Fruit fly (Drosophila melanogaster) whole organism: ENCODE measurements around the gene CG10958.

Experiments
- CG8478 ChIP-seq: fragments of >200 bp; optimal IDR thresholded peaks from 2 replicates; lab custom pipeline; 2018; ENCODE audit warnings: inconsistent platforms
- Dll ChIP-seq: fragments of >200 bp; optimal IDR thresholded peaks from 2 replicates; lab custom pipeline; 2017
- EcR ChIP-seq, 2 experiments: fragments of >200 bp; optimal IDR thresholded peaks; 2 replicates each; lab custom pipeline; 2017; ENCODE audit warnings: missing biosample characterization in 2 of 2, missing genetic modification characterization in 2 of 2, missing genetic modification reagents in 2 of 2
- pan ChIP-seq: fragments of >200 bp; optimal IDR thresholded peaks from 2 replicates; lab custom pipeline; 2017
- psq ChIP-seq: fragments of >200 bp; optimal IDR thresholded peaks from 2 replicates; lab custom pipeline; 2017
- usp ChIP-seq: fragments of >200 bp; optimal IDR thresholded peaks from 2 replicates; lab custom pipeline; 2017; ENCODE audit warnings: missing biosample characterization, missing genetic modification characterization, mixed read lengths

Gene CG10958

dm6 chrX:8106281-8107050 is 25.6 kb upstream of the CG10958 start:
- TF ChIP-seq CG8478 (lab: Kevin White, UChicago) (no peak), pan (lab: Kevin White, UChicago) (no peak), Dll (lab: Kevin White, UChicago) (no peak), psq (no peak), usp (no peak)

DNA sequence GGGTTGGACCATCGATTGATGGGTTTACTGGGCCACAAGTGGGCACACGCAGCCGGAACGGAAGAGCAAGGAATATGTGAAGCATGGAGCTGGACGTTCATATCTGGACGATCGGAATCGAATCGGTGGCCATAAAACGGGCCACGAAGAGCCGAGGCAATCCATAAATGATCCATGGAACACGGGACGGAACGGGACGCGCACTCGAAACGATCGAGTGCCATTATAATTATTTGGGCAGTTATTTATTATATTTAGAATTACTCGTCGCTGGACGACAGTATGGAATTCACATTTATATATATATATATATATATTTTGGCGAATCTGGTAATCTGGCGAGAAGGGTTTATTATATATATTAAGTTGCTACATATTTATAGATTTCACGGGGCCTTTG is 24.1 kb upstream of the CG10958 start:
- TF ChIP-seq pan (lab: Kevin White, UChicago) (no peak), EcR (GFP tag; optimal IDR thresholded peaks at IDR 0.05; lab: Kevin White, UChicago) (no peak), psq (no peak), CG8478 (lab: Kevin White, UChicago) (no peak), Dll (lab: Kevin White, UChicago) (no peak), usp (no peak)

DNA sequence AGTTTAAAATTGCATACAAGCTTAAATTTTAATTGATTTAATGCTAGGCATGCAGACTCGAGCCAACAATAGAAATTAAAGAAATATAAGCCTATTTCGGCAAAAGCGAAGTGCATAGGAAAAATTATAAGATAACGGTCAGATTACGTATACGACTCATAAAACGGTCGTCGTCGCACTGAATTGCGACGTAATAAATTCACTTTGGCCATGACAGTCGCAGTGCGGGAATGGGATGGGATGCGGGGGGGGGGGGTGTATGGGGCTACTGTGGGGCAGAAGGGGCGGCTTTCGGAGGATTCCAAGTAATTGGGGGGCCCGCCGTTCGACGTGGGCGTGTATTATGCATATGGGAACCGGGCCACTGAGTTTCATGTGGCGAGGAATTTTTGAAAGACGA is 21.1 kb upstream of the CG10958 start:
- TF ChIP-seq pan (lab: Kevin White, UChicago), result no peak
- TF ChIP-seq CG8478 (lab: Kevin White, UChicago), result no peak
- no peak for TF ChIP-seq usp
- no peak for TF ChIP-seq psq
- no peak for TF ChIP-seq Dll (lab: Kevin White, UChicago)
- no peak for TF ChIP-seq EcR (GFP tag; optimal IDR thresholded peaks at IDR 0.05; lab: Kevin White, UChicago)

DNA sequence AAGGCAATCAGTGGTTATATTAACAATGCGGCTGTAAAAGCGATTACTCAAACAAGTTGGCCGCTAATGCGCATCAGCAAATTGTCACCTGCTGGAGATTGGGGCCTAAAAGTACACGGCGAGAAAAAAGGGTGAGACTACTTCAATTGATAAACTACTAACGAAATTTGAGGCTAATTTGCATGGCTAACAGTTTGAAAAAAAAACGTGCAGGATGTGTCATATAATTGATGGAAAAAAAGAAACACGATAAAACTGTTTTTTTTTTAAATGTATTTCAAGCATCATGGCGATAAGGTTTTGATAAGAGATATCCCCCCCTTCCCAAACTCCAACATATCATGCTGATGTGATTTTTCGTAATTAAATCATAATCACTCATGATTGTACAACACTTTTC is 19.4 kb upstream of the CG10958 start:
- TF ChIP-seq psq, result no peak
- no peak for TF ChIP-seq pan (lab: Kevin White, UChicago)

- TF ChIP-seq CG8478 (lab: Kevin White, UChicago) (no peak), pan (lab: Kevin White, UChicago) (no peak), usp (no peak)
These were observed 18.5 kb upstream of the CG10958 start for dm6 chrX:8113386-8114279.

DNA sequence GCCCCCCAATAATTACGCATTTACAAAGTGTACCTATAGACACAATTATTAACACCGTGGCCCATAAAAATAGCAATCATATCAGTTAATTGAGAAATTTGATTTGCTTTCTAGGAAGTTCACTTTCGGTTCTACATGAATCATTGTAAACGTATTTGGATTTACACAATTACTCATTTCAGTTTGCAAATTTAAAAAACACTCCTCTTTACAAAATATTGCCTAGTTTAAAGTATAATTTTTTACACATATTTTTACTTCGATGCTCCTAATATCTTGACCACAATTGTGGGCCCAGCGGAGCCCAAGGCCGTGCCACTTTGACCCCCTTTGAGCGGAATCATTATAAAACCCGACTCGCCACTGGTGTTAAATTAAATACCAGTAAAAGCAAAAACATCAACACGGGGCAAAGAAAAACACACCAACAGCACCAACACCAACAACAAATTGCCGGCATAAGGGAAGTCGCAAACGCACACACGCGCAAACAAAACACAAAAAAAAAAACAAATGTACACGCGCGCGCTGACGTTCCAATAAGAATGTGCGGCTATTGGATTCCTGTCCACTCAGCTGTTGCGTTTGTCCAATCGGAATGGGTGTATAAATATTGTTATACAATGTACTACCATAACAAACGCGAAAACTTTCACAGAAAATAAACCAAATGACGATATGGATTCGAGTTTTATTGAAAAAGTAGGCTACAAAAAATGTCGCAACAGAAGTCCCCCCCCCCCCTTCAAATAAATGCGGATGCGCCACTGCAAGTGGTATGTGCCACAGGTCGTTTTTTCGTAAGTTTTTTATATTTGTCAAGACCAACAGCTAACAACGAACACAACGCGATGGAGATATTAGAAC is 17.4 kb upstream of the CG10958 start:
- no peak for TF ChIP-seq Dll (lab: Kevin White, UChicago)
- no peak for TF ChIP-seq CG8478 (lab: Kevin White, UChicago)
- TF ChIP-seq psq, result no peak
- no peak for TF ChIP-seq EcR (GFP tag; optimal IDR thresholded peaks at IDR 0.05; lab: Kevin White, UChicago)
- TF ChIP-seq pan (lab: Kevin White, UChicago), result no peak
- TF ChIP-seq usp, result no peak

dm6 chrX:8115343-8115676 is 16.8 kb upstream of the CG10958 start:
- TF ChIP-seq psq (no peak), usp (no peak), CG8478 (lab: Kevin White, UChicago) (no peak), pan (lab: Kevin White, UChicago) (no peak), Dll (lab: Kevin White, UChicago) (no peak), EcR (GFP tag; optimal IDR thresholded peaks at IDR 0.05; lab: Kevin White, UChicago) (no peak)

- TF ChIP-seq CG8478 (lab: Kevin White, UChicago) (no peak), usp (no peak), EcR (GFP tag; optimal IDR thresholded peaks at IDR 0.05; lab: Kevin White, UChicago) (no peak), Dll (lab: Kevin White, UChicago) (no peak), pan (lab: Kevin White, UChicago) (no peak), psq (no peak)
These were observed 16.3 kb upstream of the CG10958 start, which contains the start of gene Gclc for dm6 chrX:8115717-8116311. Gene Gclc, minus strand, starts transcription at chrX:8116147.

DNA sequence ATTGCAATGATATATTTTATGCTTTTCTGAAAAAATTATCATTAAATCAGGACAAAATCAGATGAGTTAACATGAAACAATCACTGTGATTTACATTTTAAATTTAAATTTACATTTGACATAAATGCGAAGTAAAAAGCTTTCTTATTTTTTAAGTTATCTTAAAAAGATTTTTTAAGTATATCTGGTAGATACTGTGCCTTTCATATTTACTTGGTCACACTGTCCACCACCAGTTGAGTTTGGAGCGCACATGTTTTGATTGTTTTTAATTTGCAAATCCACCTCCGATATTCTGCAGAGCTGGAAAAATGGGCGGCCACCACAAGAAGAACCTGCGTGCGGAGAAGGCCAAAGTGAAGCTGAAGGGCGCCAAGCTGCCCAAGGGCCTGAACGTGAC is 15.3 kb upstream of the CG10958 start, which contains the start of gene CG1575:
Gene CG1575, plus strand, starts transcription at position 200 of the 400 bp plus-strand sequence.
- TF ChIP-seq pan (lab: Kevin White, UChicago), result no peak
- TF ChIP-seq Dll (lab: Kevin White, UChicago), result no peak
- TF ChIP-seq EcR (GFP tag; optimal IDR thresholded peaks at IDR 0.05; lab: Kevin White, UChicago), result no peak

DNA sequence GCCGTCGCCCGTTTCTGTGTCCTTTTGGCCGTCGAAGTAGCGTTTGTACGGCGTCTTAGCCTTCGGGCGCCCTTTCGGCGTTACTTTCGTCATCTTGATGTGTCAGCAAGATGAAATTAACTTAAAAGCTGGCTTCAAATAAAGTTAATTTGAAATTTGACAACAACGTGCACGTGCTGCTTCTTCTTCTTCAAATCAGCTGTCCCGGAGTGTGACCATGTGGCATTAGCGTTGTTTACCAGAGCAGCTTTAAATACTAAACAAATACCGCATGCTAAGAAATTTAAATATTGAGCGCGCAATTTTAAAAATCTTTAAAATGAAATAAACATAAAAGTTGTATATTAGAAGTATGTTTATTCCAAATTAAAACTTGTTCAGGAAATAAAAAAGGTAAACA is 11.1 kb upstream of the CG10958 start, which contains the start of gene CG2260:
Gene CG2260, minus strand, starts transcription at position 209 of the 400 bp plus-strand sequence.
- TF ChIP-seq psq (no peak), CG8478 (lab: Kevin White, UChicago) (no peak), pan (lab: Kevin White, UChicago) (no peak), Dll (lab: Kevin White, UChicago) (no peak), usp (no peak), EcR (GFP tag; optimal IDR thresholded peaks at IDR 0.05; lab: Kevin White, UChicago) (no peak)

dm6 chrX:8122834-8123233 is 9.3 kb upstream of the CG10958 start:
- TF ChIP-seq usp (no peak), psq (no peak), Dll (lab: Kevin White, UChicago) (no peak)
